Fruit fly (Drosophila melanogaster) whole organism, embryonic: ENCODE measurements around the gene CG14102.

Experiments used
- CG10267 ChIP-seq: fragments of 200-800 bp; sonication (Bioruptor generic); optimal IDR thresholded peaks from 2 replicates; lab custom pipeline; 2018; ENCODE audit warnings: missing biosample characterization, mild to moderate bottlenecking, missing genetic modification characterization, moderate library complexity
- CG10274 ChIP-seq: fragments of 200-800 bp; sonication (Bioruptor generic); optimal IDR thresholded peaks from 3 replicates; lab custom pipeline; 2017; ENCODE audit warnings: missing biosample characterization, mild to moderate bottlenecking, missing genetic modification characterization
- CG11695 ChIP-seq: fragments of 200-800 bp; sonication (Bioruptor generic); IDR thresholded peaks from 3 replicates; pipeline ENCODE4 v1.3.6; 2022; ENCODE audit warnings: missing biosample characterization, missing genetic modification characterization
- CG12104 ChIP-seq: fragments of 200-800 bp; sonication (Bioruptor generic); optimal IDR thresholded peaks from 3 replicates; lab custom pipeline; 2016; ENCODE audit warnings: missing biosample characterization, missing genetic modification characterization
- CG13123 ChIP-seq: fragments of 200-800 bp; sonication (Bioruptor generic); optimal IDR thresholded peaks from 2 replicates; lab custom pipeline; 2016; ENCODE audit warnings: missing biosample characterization, missing genetic modification characterization
- CG14441 ChIP-seq: fragments of 200-800 bp; sonication (Bioruptor generic); IDR thresholded peaks from 2 replicates; pipeline ENCODE4 v1.3.6; 2022; ENCODE audit warnings: missing biosample characterization, missing genetic modification characterization
- CG15514 ChIP-seq: fragments of 200-800 bp; sonication (Bioruptor generic); optimal IDR thresholded peaks from 3 replicates; lab custom pipeline; 2017; ENCODE audit warnings: missing biosample characterization, missing genetic modification characterization, mild to moderate bottlenecking, moderate library complexity, missing genetic modification reagents
- CG16815 ChIP-seq: fragments of 200-800 bp; sonication (Bioruptor generic); optimal IDR thresholded peaks from 3 replicates; lab custom pipeline; 2017; ENCODE audit warnings: missing biosample characterization, mild to moderate bottlenecking, missing genetic modification characterization
- CG17359 ChIP-seq: fragments of 200-800 bp; sonication (Bioruptor generic); optimal IDR thresholded peaks from 3 replicates; lab custom pipeline; 2018; ENCODE audit warnings: missing biosample characterization, mild to moderate bottlenecking, missing genetic modification characterization, moderate library complexity
- CG34422 ChIP-seq: fragments of 200-800 bp; sonication (Bioruptor generic); IDR thresholded peaks from 3 replicates; pipeline ENCODE4 v1.3.6; 2022; ENCODE audit warnings: missing biosample characterization, missing genetic modification characterization
- CG3995 ChIP-seq: fragments of 200-800 bp; sonication (Bioruptor generic); optimal IDR thresholded peaks from 3 replicates; lab custom pipeline; 2016; ENCODE audit warnings: missing biosample characterization, missing genetic modification characterization
- CG42726 ChIP-seq: fragments of 200-800 bp; sonication (Bioruptor generic); IDR thresholded peaks from 2 replicates; pipeline ENCODE4 v1.3.6; 2022; ENCODE audit warnings: missing biosample characterization, missing genetic modification characterization; ENCODE audit not compliant: partially characterized antibody
- CG4854 ChIP-seq: fragments of 200-800 bp; sonication (Bioruptor generic); optimal IDR thresholded peaks from 2 replicates; lab custom pipeline; 2016; ENCODE audit warnings: missing biosample characterization, missing genetic modification characterization, inconsistent platforms
- CG5180 ChIP-seq: fragments of 200-800 bp; sonication (Bioruptor generic); optimal IDR thresholded peaks from 3 replicates; lab custom pipeline; 2017; ENCODE audit warnings: missing biosample characterization, missing genetic modification characterization, mild to moderate bottlenecking, moderate library complexity, missing genetic modification reagents
- CG8765 ChIP-seq: fragments of 200-800 bp; sonication (Bioruptor generic); IDR thresholded peaks from 2 replicates; pipeline ENCODE4 v1.3.6; 2022; ENCODE audit warnings: missing biosample characterization, missing genetic modification characterization
- CG9437 ChIP-seq: fragments of 200-800 bp; sonication (Bioruptor generic); optimal IDR thresholded peaks from 2 replicates; lab custom pipeline; 2018; ENCODE audit warnings: missing biosample characterization, mild to moderate bottlenecking, missing genetic modification characterization
- CG9932 ChIP-seq: fragments of 200-800 bp; sonication (Bioruptor generic); IDR thresholded peaks from 2 replicates; pipeline ENCODE4 v1.3.6; 2022; ENCODE audit warnings: missing biosample characterization, missing genetic modification characterization
- Dek ChIP-seq: fragments of 200-800 bp; sonication (Bioruptor generic); optimal IDR thresholded peaks from 3 replicates; lab custom pipeline; 2019; ENCODE audit warnings: missing biosample characterization, mild to moderate bottlenecking, missing genetic modification characterization, moderate library complexity
- Fer2 ChIP-seq: fragments of 200-800 bp; sonication (Bioruptor generic); optimal IDR thresholded peaks from 2 replicates; lab custom pipeline; 2018; ENCODE audit warnings: missing biosample characterization, mild to moderate bottlenecking, missing genetic modification characterization, moderate library complexity
- H2.0 ChIP-seq: fragments of 200-800 bp; sonication (Bioruptor generic); IDR thresholded peaks from 2 replicates; pipeline ENCODE4 v1.3.6; 2022; ENCODE audit warnings: missing biosample characterization, missing genetic modification characterization
- Lhr ChIP-seq: fragments of 200-800 bp; sonication (Bioruptor generic); optimal IDR thresholded peaks from 3 replicates; lab custom pipeline; 2017; ENCODE audit warnings: mild to moderate bottlenecking, missing biosample characterization, missing genetic modification reagents, missing genetic modification characterization
- MTF-1 ChIP-seq: fragments of 200-800 bp; sonication (Bioruptor generic); optimal IDR thresholded peaks from 2 replicates; lab custom pipeline; 2018; ENCODE audit warnings: missing biosample characterization, mild to moderate bottlenecking, missing genetic modification characterization, borderline replicate concordance
- Mes4 ChIP-seq: fragments of 200-800 bp; sonication (Bioruptor generic); optimal IDR thresholded peaks from 2 replicates; lab custom pipeline; 2016; ENCODE audit warnings: missing biosample characterization, missing genetic modification characterization
- Oli ChIP-seq: fragments of 200-800 bp; sonication (Bioruptor generic); optimal IDR thresholded peaks from 2 replicates; lab custom pipeline; 2018; ENCODE audit warnings: missing biosample characterization, mild to moderate bottlenecking, missing genetic modification characterization, moderate library complexity
- Ptx1 ChIP-seq: fragments of 200-800 bp; sonication (Bioruptor generic); IDR thresholded peaks from 2 replicates; pipeline ENCODE4 v1.3.6; 2022; ENCODE audit warnings: missing biosample characterization, missing genetic modification characterization
- Rfx ChIP-seq: fragments of 200-800 bp; sonication (Bioruptor generic); IDR thresholded peaks from 2 replicates; pipeline ENCODE4 v1.3.6; 2022; ENCODE audit warnings: missing biosample characterization, missing genetic modification characterization
- Xrp1 ChIP-seq: fragments of 200-800 bp; sonication (Bioruptor generic); IDR thresholded peaks from 2 replicates; pipeline ENCODE4 v1.3.6; 2022; ENCODE audit warnings: missing biosample characterization, missing genetic modification characterization
- al ChIP-seq: fragments of 200-800 bp; sonication (Bioruptor generic); IDR thresholded peaks from 2 replicates; pipeline ENCODE4 v1.3.6; 2022; ENCODE audit warnings: missing biosample characterization, missing genetic modification characterization
- bbx ChIP-seq: fragments of 200-800 bp; sonication (Bioruptor generic); IDR thresholded peaks from 2 replicates; pipeline ENCODE4 v1.3.6; 2022; ENCODE audit warnings: missing biosample characterization, missing genetic modification characterization; ENCODE audit not compliant: partially characterized antibody
- chn ChIP-seq: fragments of 200-800 bp; sonication (Bioruptor generic); optimal IDR thresholded peaks from 2 replicates; lab custom pipeline; 2016; ENCODE audit warnings: missing biosample characterization, missing genetic modification characterization
- ems ChIP-seq: fragments of 200-800 bp; sonication (Bioruptor generic); optimal IDR thresholded peaks from 3 replicates; lab custom pipeline; 2016; ENCODE audit warnings: missing biosample characterization, missing genetic modification characterization
- ftz-f1 ChIP-seq: fragments of 200-800 bp; sonication (Bioruptor generic); optimal IDR thresholded peaks from 2 replicates; lab custom pipeline; 2016; ENCODE audit warnings: missing biosample characterization, missing genetic modification characterization
- hbn ChIP-seq: fragments of 200-800 bp; sonication (Bioruptor generic); IDR thresholded peaks from 2 replicates; pipeline ENCODE4 v1.3.6; 2022; ENCODE audit warnings: missing biosample characterization, missing genetic modification characterization; ENCODE audit not compliant: partially characterized antibody
- her ChIP-seq: fragments of 200-800 bp; sonication (Bioruptor generic); optimal IDR thresholded peaks from 2 replicates; lab custom pipeline; 2016; ENCODE audit warnings: missing biosample characterization, missing genetic modification characterization
- hkb ChIP-seq, 2 experiments: fragments of 200-800 bp in 1 of 2; fragments of >200 bp in 1 of 2; sonication (Bioruptor generic) in 1 of 2; IDR thresholded peaks in 1 of 2; optimal IDR thresholded peaks in 1 of 2; 2 replicates each; pipeline versions ENCODE4 v1.3.6 to Lab custom; 2017 to 2022; ENCODE audit warnings: missing biosample characterization in 1 of 2, missing genetic modification characterization in 1 of 2
- hth ChIP-seq: fragments of >200 bp; optimal IDR thresholded peaks from 2 replicates; lab custom pipeline; 2017; ENCODE audit warnings: inconsistent platforms
- inv ChIP-seq: fragments of 200-800 bp; sonication (Bioruptor generic); IDR thresholded peaks from 2 replicates; pipeline ENCODE4 v1.3.6; 2022; ENCODE audit warnings: missing biosample characterization, missing genetic modification characterization; ENCODE audit not compliant: partially characterized antibody
- kah ChIP-seq: fragments of 200-800 bp; sonication (Bioruptor generic); optimal IDR thresholded peaks from 2 replicates; lab custom pipeline; 2018; ENCODE audit warnings: missing biosample characterization, mild to moderate bottlenecking, missing genetic modification characterization
- mam ChIP-seq: fragments of 200-800 bp; sonication (Bioruptor generic); optimal IDR thresholded peaks from 3 replicates; lab custom pipeline; 2016; ENCODE audit warnings: missing biosample characterization, missing genetic modification characterization
- nerfin-2 ChIP-seq: fragments of 200-800 bp; sonication (Bioruptor generic); IDR thresholded peaks from 2 replicates; pipeline ENCODE4 v1.3.6; 2022; ENCODE audit warnings: missing biosample characterization, missing genetic modification characterization; ENCODE audit not compliant: partially characterized antibody
- nmo ChIP-seq: fragments of 200-800 bp; sonication (Bioruptor generic); optimal IDR thresholded peaks from 2 replicates; lab custom pipeline; 2018; ENCODE audit warnings: missing biosample characterization, mild to moderate bottlenecking, missing genetic modification characterization, moderate library complexity
- nom ChIP-seq: fragments of 200-800 bp; sonication (Bioruptor generic); optimal IDR thresholded peaks from 2 replicates; lab custom pipeline; 2017; ENCODE audit warnings: missing biosample characterization, missing genetic modification characterization, mild to moderate bottlenecking, moderate library complexity, missing genetic modification reagents
- row ChIP-seq: fragments of 200-800 bp; sonication (Bioruptor generic); IDR thresholded peaks from 3 replicates; pipeline ENCODE4 v1.3.6; 2022; ENCODE audit warnings: missing biosample characterization, missing genetic modification characterization
- sc ChIP-seq, 3 experiments: fragments of >200 bp in 2 of 3; fragments of 200-800 bp in 1 of 3; sonication (Bioruptor generic) in 1 of 3; optimal IDR thresholded peaks; 2 replicates in 2 of 3; 3 replicates in 1 of 3; lab custom pipeline; 2017; ENCODE audit warnings: mild to moderate bottlenecking in 1 of 3, missing biosample characterization in 1 of 3, missing genetic modification characterization in 1 of 3, missing genetic modification reagents in 1 of 3
- slp2 ChIP-seq: fragments of 200-800 bp; sonication (Bioruptor generic); optimal IDR thresholded peaks from 2 replicates; lab custom pipeline; 2016; ENCODE audit warnings: missing biosample characterization, missing genetic modification characterization
- ssp ChIP-seq: fragments of 200-800 bp; sonication (Bioruptor generic); IDR thresholded peaks from 2 replicates; pipeline ENCODE4 v1.3.6; 2022; ENCODE audit warnings: missing biosample characterization, missing genetic modification characterization
- tna ChIP-seq: fragments of 200-800 bp; sonication (Bioruptor generic); IDR thresholded peaks from 2 replicates; pipeline ENCODE4 v1.3.6; 2022; ENCODE audit warnings: missing biosample characterization, missing genetic modification characterization; ENCODE audit not compliant: partially characterized antibody
- wor ChIP-seq: fragments of 200-800 bp; sonication (Bioruptor generic); IDR thresholded peaks from 2 replicates; pipeline ENCODE4 v1.3.6; 2022; ENCODE audit warnings: missing biosample characterization, missing genetic modification characterization

CG14102 gene

DNA sequence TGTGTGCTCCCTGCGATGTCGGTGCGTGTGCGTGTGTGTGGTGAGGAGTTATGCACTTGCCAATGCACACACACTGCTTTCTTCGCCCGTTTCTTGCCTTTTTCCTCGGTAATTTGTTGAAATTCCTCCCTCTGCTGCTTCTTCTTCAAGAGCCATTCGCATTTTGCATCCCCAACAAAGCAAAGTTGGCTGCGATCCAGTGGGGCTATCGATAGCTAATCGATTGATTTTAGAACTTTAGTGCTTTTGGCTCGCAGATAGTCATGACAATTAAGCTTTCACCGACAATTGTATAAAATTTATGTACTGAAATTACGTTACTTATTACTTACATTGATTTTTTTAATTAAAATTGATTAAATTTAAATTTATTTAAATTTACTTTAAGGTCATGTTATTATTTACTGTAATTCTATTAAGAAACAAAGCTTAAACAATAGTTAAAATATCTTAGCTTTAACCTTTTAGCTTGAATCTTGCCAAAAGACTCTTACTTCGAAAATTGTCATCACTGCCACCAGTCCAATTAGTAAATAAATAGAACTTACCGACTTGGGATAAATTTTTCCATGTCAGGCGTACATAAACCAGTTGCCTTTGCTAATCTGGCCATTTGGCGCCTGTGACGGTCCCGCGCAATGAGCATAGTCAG, 33.2 kb upstream of the CG14102 start, which contains the start of the genes trc and CG32221 (continued):
- peak; percentile 50 for TF ChIP-seq CG12104 (GFP tag; lab: Kevin White, UChicago)
- TF ChIP-seq slp2 (GFP tag; lab: Kevin White, UChicago) = no peak
- TF ChIP-seq MTF-1 (GFP tag; lab: Kevin White, UChicago) = peak; percentile 58
- TF ChIP-seq inv (GFP tag; lab: Robert Waterston, UW) = peak; percentile 66; the same call in 1 of the 2 replicates
- peak; percentile 8 for TF ChIP-seq Oli (tag; lab: Kevin White, UChicago)
- peak; percentile 83 for TF ChIP-seq row (GFP tag; lab: Robert Waterston, UW)
- TF ChIP-seq CG15514 = peak; percentile 79
- peak; percentile 44; the same call in 1 of the 2 replicates for TF ChIP-seq H2.0 (GFP tag; lab: Robert Waterston, UW)
- TF ChIP-seq ssp (GFP tag; lab: Robert Waterston, UW) = peak; percentile 19; the same call in 1 of the 2 replicates
- TF ChIP-seq nerfin-2 = peak; percentile 46
- no peak for TF ChIP-seq CG4854 (GFP tag; lab: Kevin White, UChicago)
- peak; percentile 33 for TF ChIP-seq CG17359 (tag; lab: Kevin White, UChicago)
- TF ChIP-seq tna (GFP tag; lab: Robert Waterston, UW) = peak; percentile 36; the same call in 1 of the 2 replicates
- TF ChIP-seq bbx (GFP tag; lab: Robert Waterston, UW) = peak; percentile 81
- TF ChIP-seq wor (GFP tag; lab: Robert Waterston, UW) = no peak
- TF ChIP-seq Fer2 (tag; lab: Kevin White, UChicago) = peak; percentile 63
- TF ChIP-seq CG9932 (GFP tag; lab: Robert Waterston, UW) = peak; percentile 78
- TF ChIP-seq sc (optimal IDR thresholded peaks at IDR 0.05; lab: Kevin White, UChicago) = no peak
- TF ChIP-seq sc (GFP tag; optimal IDR thresholded peaks at IDR 0.05; lab: Kevin White, UChicago) = peak; percentile 20
- TF ChIP-seq hth (lab: Kevin White, UChicago) = no peak
- peak; percentile 54 for TF ChIP-seq CG3995 (GFP tag; lab: Kevin White, UChicago)
- no peak for TF ChIP-seq chn
- no peak for TF ChIP-seq hkb (optimal IDR thresholded peaks at IDR 0.05; lab: Kevin White, UChicago)
- TF ChIP-seq hkb (GFP tag; IDR thresholded peaks at IDR 0.05; lab: Robert Waterston, UW) = no peak
- TF ChIP-seq CG5180 (GFP tag; lab: Kevin White, UChicago) = no peak
- peak; percentile 80 for TF ChIP-seq CG34422 (GFP tag; lab: Robert Waterston, UW)
- no peak for TF ChIP-seq CG11695 (GFP tag; lab: Robert Waterston, UW)
- peak; percentile 77 for TF ChIP-seq Rfx (GFP tag; lab: Robert Waterston, UW)
- peak; percentile 53 for TF ChIP-seq CG10267 (tag; lab: Kevin White, UChicago)
- no peak for TF ChIP-seq ftz-f1
- TF ChIP-seq Xrp1 (GFP tag; lab: Robert Waterston, UW) = peak; percentile 10; the same call in 1 of the 2 replicates
- peak; percentile 57 for TF ChIP-seq Ptx1 (GFP tag; lab: Robert Waterston, UW)
- no peak for TF ChIP-seq her (GFP tag; lab: Kevin White, UChicago)
- TF ChIP-seq CG14441 (GFP tag; lab: Robert Waterston, UW) = 0 out of 2 replicates have a peak, but pooled peaks have one; percentile 7
- peak; percentile 17 for TF ChIP-seq mam
- TF ChIP-seq CG13123 (GFP tag; lab: Kevin White, UChicago) = peak; percentile 99
- peak; percentile 40; the same call in 1 of the 2 replicates for TF ChIP-seq hbn (GFP tag; lab: Robert Waterston, UW)
- TF ChIP-seq CG42726 (GFP tag; lab: Robert Waterston, UW) = peak; percentile 77
- TF ChIP-seq Lhr = peak; percentile 54
- peak; percentile 54 for TF ChIP-seq nom (GFP tag; lab: Kevin White, UChicago)
- 0 out of 2 replicates have a peak, but pooled peaks have one; percentile 33 for TF ChIP-seq al (GFP tag; lab: Robert Waterston, UW)
- no peak for TF ChIP-seq CG8765
- peak; percentile 69 for TF ChIP-seq nmo (GFP tag; lab: Kevin White, UChicago)
- TF ChIP-seq Mes4 (GFP tag; lab: Kevin White, UChicago) = no peak
- TF ChIP-seq CG10274 (GFP tag; lab: Kevin White, UChicago) = no peak
- peak; percentile 65 for TF ChIP-seq Dek (tag; lab: Kevin White, UChicago)
- no peak for TF ChIP-seq CG16815 (GFP tag; lab: Kevin White, UChicago)
- peak; percentile 11 for TF ChIP-seq kah (GFP tag; lab: Kevin White, UChicago)
- no peak for TF ChIP-seq ems (GFP tag; lab: Kevin White, UChicago)
- TF ChIP-seq CG9437 (GFP tag; lab: Kevin White, UChicago) = peak; percentile 4
